Fruit fly (Drosophila melanogaster): ENCODE results near the gene CG11854.

DNA sequence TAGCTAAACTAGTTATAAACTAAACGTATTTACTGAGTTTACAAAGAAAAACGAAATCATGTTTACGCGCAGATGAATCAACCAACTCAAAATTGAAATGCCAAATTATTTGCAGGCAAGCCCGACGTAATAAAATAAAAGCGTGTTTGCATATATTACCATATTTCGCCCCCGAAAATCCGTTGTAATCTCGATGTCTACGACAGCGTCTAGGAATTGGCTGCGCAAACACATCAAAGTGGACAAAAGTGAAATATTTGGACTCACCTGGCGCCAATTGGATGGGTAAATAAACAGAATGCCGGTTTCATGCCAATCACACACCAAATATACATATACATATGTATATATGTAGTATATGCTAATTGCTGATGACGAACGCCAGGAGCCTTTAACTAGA, 5.7 kb upstream of the CG11854 start:
- TF ChIP-seq EcR (GFP tag; optimal IDR thresholded peaks at IDR 0.05) (no peak), CG15710 (tag; optimal IDR thresholded peaks at IDR 0.05) (no peak), CG13204 (GFP tag; optimal IDR thresholded peaks at IDR 0.05) (no peak), CG10348 (GFP tag; IDR thresholded peaks at IDR 0.05) (no peak), Ets98B (GFP tag; IDR thresholded peaks at IDR 0.05) (no peak), CG9948 (tag; optimal IDR thresholded peaks at IDR 0.05) (no peak), D1 (tag; optimal IDR thresholded peaks at IDR 0.05) (no peak)

Data from whole organism, pupa.